Worm (Caenorhabditis elegans) whole organism, early embryonic: Measurements from ENCODE around the gene C49H3.3.

ENCODE experiments used
- ama-1 ChIP-seq: fragments of 150-350 bp; optimal IDR thresholded peaks from 2 replicates; lab custom pipeline; 2014
- hnd-1 ChIP-seq: sonication (generic microtip); optimal IDR thresholded peaks from 2 replicates; lab custom pipeline; 2016; ENCODE audit warnings: missing genetic modification characterization, missing compliant biosample characterization
- pes-1 ChIP-seq: fragments of 200-800 bp; sonication (Bioruptor generic); IDR thresholded peaks from 2 replicates; pipeline ENCODE4 v1.3.6; 2022; ENCODE audit warnings: missing genetic modification reagents, missing genetic modification characterization, missing compliant biosample characterization

ce11 chrIV:7897443-7897842, 26.7 kb upstream of the C49H3.3 start, which contains the start of gene ilys-4:
- TF ChIP-seq pes-1 (GFP tag; lab: Robert Waterston, UW) = no peak
- TF ChIP-seq hnd-1 (tag; lab: Kevin White, UChicago) = no peak
- TF ChIP-seq ama-1 = no peak
